Worm (Caenorhabditis elegans): ENCODE measurements around the gene F02C9.2.

F02C9.2 gene

DNA sequence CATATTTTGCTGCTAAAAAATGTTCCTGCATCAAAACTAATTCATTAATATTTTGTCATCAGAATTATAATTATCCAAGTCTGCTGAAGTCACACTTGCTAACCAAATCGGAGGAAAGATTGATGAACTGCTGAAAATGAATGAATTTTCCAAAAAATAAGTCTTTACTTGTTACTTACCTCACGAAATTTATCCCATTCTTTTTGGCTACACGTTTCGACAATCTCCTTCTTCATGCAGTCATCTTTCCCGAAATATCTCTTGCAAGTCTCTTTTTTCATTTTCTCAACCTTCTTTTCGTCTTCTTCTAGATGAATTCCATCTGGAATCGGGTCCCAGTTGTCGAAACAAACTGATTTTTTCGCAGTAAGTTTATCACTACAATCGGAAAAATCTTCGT lies 24.9 kb downstream of the F02C9.2 start:
- TF ChIP-seq Y105C5A.15 (GFP tag; IDR thresholded peaks at IDR 0.05) (no peak), aha-1 (tag) (peak; percentile 6), lir-3 (tag; optimal IDR thresholded peaks at IDR 0.05) (no peak), T26A8.4 (GFP tag; IDR thresholded peaks at IDR 0.05) (no peak), Y5F2A.4 (GFP tag; optimal IDR thresholded peaks at IDR 0.05) (no peak), unc-62 (GFP tag; optimal IDR thresholded peaks at IDR 0.05 in 1 of 2) (peak in 1 of 2 experiments; percentile 94), unc-62 (tag; optimal IDR thresholded peaks at IDR 0.05) (no peak), ama-1 (optimal IDR thresholded peaks at IDR 0.05) (no peak)

DNA sequence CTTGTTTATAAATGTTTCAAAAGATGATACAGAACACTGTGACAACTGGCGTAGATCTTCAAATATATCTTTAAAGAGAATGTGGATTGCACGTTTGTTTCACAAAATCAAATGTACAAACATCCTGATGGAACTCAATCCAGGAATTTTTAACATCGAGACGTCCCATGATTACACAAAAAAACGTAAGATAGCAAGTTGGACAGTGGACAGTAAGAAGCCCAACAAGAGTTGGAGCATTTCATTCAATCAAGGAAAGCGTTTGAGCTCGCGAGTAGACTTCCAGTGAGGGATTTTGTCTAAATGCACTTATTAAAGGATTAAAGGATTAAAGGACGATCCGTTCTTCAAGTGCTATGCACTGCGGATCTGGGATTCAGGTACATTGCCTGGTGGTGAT lies 25.7 kb downstream of the F02C9.2 start, which contains the start of gene C36C5.12:
C36C5.12 (minus strand) TSS at position 101 of the 400 bp plus-strand sequence.
- TF ChIP-seq lin-39 (tag; optimal IDR thresholded peaks at IDR 0.05) = no peak
- no peak for TF ChIP-seq duxl-1 (tag; optimal IDR thresholded peaks at IDR 0.05; ENCODE audit: poor library complexity)
- no peak for TF ChIP-seq lin-13 (GFP tag; optimal IDR thresholded peaks at IDR 0.05)
- TF ChIP-seq snpc-1.2 (GFP tag; IDR thresholded peaks at IDR 0.05) = no peak
- TF ChIP-seq T20F7.1 (GFP tag; optimal IDR thresholded peaks at IDR 0.05) = no peak
- no peak for TF ChIP-seq dmd-8 (GFP tag; IDR thresholded peaks at IDR 0.05)
- TF ChIP-seq hlh-30 (tag; optimal IDR thresholded peaks at IDR 0.05; ENCODE audit: insufficient read depth) = no peak
- no peak for TF ChIP-seq mes-2 (tag; optimal IDR thresholded peaks at IDR 0.05; ENCODE audit: poor library complexity, severe bottlenecking)
- TF ChIP-seq nhr-111 (GFP tag; optimal IDR thresholded peaks at IDR 0.05) = no peak
- TF ChIP-seq mxl-3 (GFP tag; optimal IDR thresholded peaks at IDR 0.05) = no peak
- TF ChIP-seq egl-43 (GFP tag; IDR thresholded peaks at IDR 0.05) = no peak
- TF ChIP-seq saeg-2 (GFP tag; IDR thresholded peaks at IDR 0.05) = no peak
- TF ChIP-seq set-16 (GFP tag; IDR thresholded peaks at IDR 0.05) = no peak
- TF ChIP-seq F37D6.2 (tag; optimal IDR thresholded peaks at IDR 0.05) = no peak

DNA sequence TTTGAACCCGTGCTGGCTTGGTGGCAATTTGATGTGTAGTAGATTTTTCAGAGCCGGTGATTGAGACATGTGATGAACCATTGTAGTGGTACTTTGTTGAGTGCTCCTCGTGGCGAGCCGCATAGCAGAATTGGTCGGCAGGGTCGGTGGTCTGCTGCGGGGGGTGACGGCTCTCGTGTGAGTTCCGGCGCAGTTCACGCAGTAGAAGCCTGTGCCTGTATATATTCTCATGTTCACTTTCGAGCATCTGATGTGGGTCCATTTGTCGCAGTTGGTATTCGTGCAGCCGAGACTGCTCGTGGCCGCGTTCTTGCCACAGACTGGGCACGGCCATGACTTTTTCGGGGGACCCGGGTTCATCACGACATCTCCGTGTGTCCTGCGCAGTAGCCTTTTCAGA lies 28.8 kb downstream of the F02C9.2 start:
- TF ChIP-seq set-16 (GFP tag; IDR thresholded peaks at IDR 0.05) = peak; percentile 62
- no peak for TF ChIP-seq zfp-3 (GFP tag; conservative IDR thresholded peaks at IDR 0.05)
- no peak for TF ChIP-seq egl-43 (GFP tag; IDR thresholded peaks at IDR 0.05)
- TF ChIP-seq mdt-29 (GFP tag; IDR thresholded peaks at IDR 0.05) = no peak
- TF ChIP-seq daf-12 (tag; optimal IDR thresholded peaks at IDR 0.05) = no peak

DNA sequence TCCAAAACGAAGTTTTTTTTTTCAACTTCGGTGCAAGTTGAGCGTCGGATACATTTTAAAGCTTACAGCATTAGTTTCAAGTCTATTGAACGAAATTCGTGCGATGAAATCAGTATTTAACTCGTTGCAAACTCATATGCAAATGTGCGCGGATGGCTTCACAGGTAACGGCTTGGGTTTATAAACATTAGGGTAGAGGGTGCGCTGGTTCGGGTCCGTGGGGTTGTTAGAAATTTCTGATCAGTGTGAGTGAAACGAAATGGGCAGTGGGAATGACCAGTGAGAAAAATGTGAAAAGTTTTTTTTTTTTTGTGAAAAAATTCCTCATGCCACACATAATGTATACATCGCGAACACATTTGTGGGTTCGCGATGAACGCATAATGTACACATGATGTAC lies 29.6 kb downstream of the F02C9.2 start:
- TF ChIP-seq ctbp-1 (GFP tag; IDR thresholded peaks at IDR 0.05) (peak; percentile 47; the same call in 1 of the 2 replicates), dmd-6 (GFP tag; IDR thresholded peaks at IDR 0.05) (no peak), lin-1 (GFP tag; IDR thresholded peaks at IDR 0.05) (0 out of 2 replicates have a peak, but pooled peaks have one; percentile 42), dmd-9 (GFP tag; IDR thresholded peaks at IDR 0.05) (0 out of 2 replicates have a peak, but pooled peaks have one; percentile 23), pqm-1 (tag; optimal IDR thresholded peaks at IDR 0.05) (no peak), spr-3 (GFP tag; optimal IDR thresholded peaks at IDR 0.05) (no peak), vab-7 (GFP tag; IDR thresholded peaks at IDR 0.05) (peak; percentile 63), R02D3.7 (tag; optimal IDR thresholded peaks at IDR 0.05) (no peak), egl-43 (GFP tag; IDR thresholded peaks at IDR 0.05) (peak; percentile 80), mdt-29 (GFP tag; IDR thresholded peaks at IDR 0.05) (peak; percentile 34; the same call in 1 of the 2 replicates), D1046.2 (GFP tag; IDR thresholded peaks at IDR 0.05) (peak; percentile 58; the same call in 1 of the 2 replicates), dve-1 (tag; optimal IDR thresholded peaks at IDR 0.05; ENCODE audit: insufficient read depth) (no peak), skn-1 (tag; optimal IDR thresholded peaks at IDR 0.05) (no peak), unc-130 (GFP tag; optimal IDR thresholded peaks at IDR 0.05) (peak; percentile 28), unc-62 (GFP tag; optimal IDR thresholded peaks at IDR 0.05 in 1 of 2) (peak in 1 of 2 experiments; percentile 44), unc-62 (tag; optimal IDR thresholded peaks at IDR 0.05) (no peak), arid-1 (GFP tag; conservative IDR thresholded peaks at IDR 0.05) (peak; percentile 51; the same call in 1 of the 2 replicates), Y75B8A.6 (GFP tag; IDR thresholded peaks at IDR 0.05) (0 out of 2 replicates have a peak, but pooled peaks have one; percentile 14), nhr-25 (tag; optimal IDR thresholded peaks at IDR 0.05; ENCODE audit: borderline replicate concordance, insufficient read depth) (no peak), duxl-1 (tag; optimal IDR thresholded peaks at IDR 0.05; ENCODE audit: poor library complexity) (no peak), madf-5 (GFP tag; IDR thresholded peaks at IDR 0.05) (peak in 1 of 2 experiments; percentile 31; a peak in 1 of 4 replicates), F10B5.3 (tag; optimal IDR thresholded peaks at IDR 0.05) (no peak), ztf-11 (tag; optimal IDR thresholded peaks at IDR 0.05) (no peak), dmd-8 (GFP tag; IDR thresholded peaks at IDR 0.05) (peak; percentile 82), zip-2 (tag; optimal IDR thresholded peaks at IDR 0.05) (no peak), F37D6.2 (tag; optimal IDR thresholded peaks at IDR 0.05) (no peak), snpc-1.2 (GFP tag; IDR thresholded peaks at IDR 0.05) (peak; percentile 86)
